Worm (Caenorhabditis elegans): ENCODE data around the gene phf-5.

DNA sequence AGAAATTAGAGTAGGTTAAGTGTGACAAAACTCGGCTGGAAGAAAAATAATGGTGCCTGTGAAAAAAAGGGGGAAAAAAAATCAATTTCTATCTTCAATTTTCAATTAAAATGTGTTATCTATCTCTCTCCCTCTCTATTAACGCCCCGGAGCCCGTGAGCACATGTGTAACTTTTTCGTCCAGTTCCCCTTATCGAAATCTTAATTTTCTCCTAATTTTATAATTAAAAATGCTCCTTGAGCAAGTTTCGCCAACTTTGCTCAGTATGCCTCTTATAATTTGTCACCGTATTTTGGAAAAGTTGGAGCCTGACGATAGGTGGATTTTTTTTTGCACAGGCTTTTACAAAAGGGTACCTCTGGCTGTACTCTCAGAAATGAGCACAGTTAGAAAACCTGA, 35.3 kb upstream of the phf-5 start, which contains the start of the genes fbxa-1 and Y54F10BM.20:
- TF ChIP-seq ets-7 (tag; optimal IDR thresholded peaks at IDR 0.05), result no peak
- TF ChIP-seq flt-1 (GFP tag; IDR thresholded peaks at IDR 0.05), result no peak
- TF ChIP-seq F13C5.2 (tag; optimal IDR thresholded peaks at IDR 0.05), result no peak
- TF ChIP-seq hmg-4 (GFP tag; optimal IDR thresholded peaks at IDR 0.05), result no peak
- no peak for TF ChIP-seq pes-1 (GFP tag; IDR thresholded peaks at IDR 0.05)
- no peak for TF ChIP-seq ama-1 (optimal IDR thresholded peaks at IDR 0.05)
- no peak for TF ChIP-seq hnd-1 (tag; optimal IDR thresholded peaks at IDR 0.05)
- no peak for TF ChIP-seq tra-4 (tag; optimal IDR thresholded peaks at IDR 0.05)
- no peak for TF ChIP-seq scrt-1 (GFP tag; IDR thresholded peaks at IDR 0.05)
- TF ChIP-seq hmbx-1 (tag; optimal IDR thresholded peaks at IDR 0.05), result no peak
- no peak for TF ChIP-seq tbx-11 (GFP tag; IDR thresholded peaks at IDR 0.05)
- no peak for TF ChIP-seq sea-1 (GFP tag; conservative IDR thresholded peaks at IDR 0.05)
- no peak for TF ChIP-seq B0310.2 (tag; optimal IDR thresholded peaks at IDR 0.05)

Measured in whole organism, early embryonic.